Worm (Caenorhabditis elegans) whole organism, L1 larva: ENCODE measurements around the gene F56C4.2.
"Not testable (repeated sequence)": the region's sequence is repeated elsewhere in the genome, so short reads cannot be mapped to it uniquely, and the experiment has no call there.

ENCODE experiments used
- C04F5.9 ChIP-seq: sonication (generic microtip); optimal IDR thresholded peaks from 2 replicates; lab custom pipeline; 2016; ENCODE audit warnings: missing genetic modification characterization, missing compliant biosample characterization
- C16A3.4 ChIP-seq: fragments of 150-350 bp; optimal IDR thresholded peaks from 2 replicates; lab custom pipeline; 2014; ENCODE audit warnings: missing biosample characterization, missing genetic modification characterization
- Y116A8C.19 ChIP-seq: sonication (generic microtip); optimal IDR thresholded peaks from 2 replicates; lab custom pipeline; 2016; ENCODE audit warnings: missing compliant biosample characterization, missing genetic modification characterization, borderline replicate concordance
- alr-1 ChIP-seq: fragments of 200-800 bp; sonication (Bioruptor generic); optimal IDR thresholded peaks from 2 replicates; lab custom pipeline; 2018; ENCODE audit warnings: borderline replicate concordance, mild to moderate bottlenecking, missing genetic modification characterization, missing compliant biosample characterization
- ama-1 ChIP-seq: fragments of 150-350 bp; optimal IDR thresholded peaks from 2 replicates; lab custom pipeline; 2014
- ceh-63 ChIP-seq: fragments of 200-800 bp; sonication (Bioruptor generic); optimal IDR thresholded peaks from 2 replicates; lab custom pipeline; 2018; ENCODE audit warnings: mild to moderate bottlenecking, missing genetic modification characterization, missing compliant biosample characterization
- ces-1 ChIP-seq: fragments of 150-350 bp; optimal IDR thresholded peaks from 2 replicates; lab custom pipeline; 2014; ENCODE audit warnings: missing biosample characterization, missing genetic modification reagents, missing genetic modification characterization
- egl-13 ChIP-seq: sonication (generic microtip); optimal IDR thresholded peaks from 2 replicates; lab custom pipeline; 2016; ENCODE audit warnings: missing genotype, missing genetic modification reagents, missing genetic modification characterization, missing compliant biosample characterization
- elt-3 ChIP-seq, 6 experiments: fragments of 150-350 bp in 1 of 6; sonication (generic microtip); optimal IDR thresholded peaks; 2 replicates each; lab custom pipeline; 2017 to 2018; ENCODE audit warnings: missing biosample characterization in 6 of 6, missing genetic modification characterization in 6 of 6, inconsistent platforms in 1 of 6
- fkh-8 ChIP-seq: sonication (generic microtip); optimal IDR thresholded peaks from 2 replicates; lab custom pipeline; 2016; ENCODE audit warnings: mild to moderate bottlenecking, missing genetic modification characterization, missing compliant biosample characterization
- fos-1 ChIP-seq: fragments of 150-350 bp; optimal IDR thresholded peaks from 2 replicates; lab custom pipeline; 2014; ENCODE audit warnings: missing biosample characterization, missing genetic modification characterization
- hpl-2 ChIP-seq: fragments of 150-350 bp; optimal IDR thresholded peaks from 2 replicates; lab custom pipeline; 2014; ENCODE audit warnings: missing biosample characterization, missing genetic modification reagents, missing genetic modification characterization
- irx-1 ChIP-seq: sonication (generic microtip); optimal IDR thresholded peaks from 2 replicates; lab custom pipeline; 2016; ENCODE audit warnings: missing genetic modification characterization, missing compliant biosample characterization
- jun-1 ChIP-seq: fragments of 150-350 bp; optimal IDR thresholded peaks from 2 replicates; lab custom pipeline; 2014; ENCODE audit warnings: missing biosample characterization, missing genetic modification reagents, missing genetic modification characterization
- lin-14 ChIP-seq: fragments of 200-800 bp; sonication (Bioruptor generic); optimal IDR thresholded peaks from 2 replicates; lab custom pipeline; 2018; ENCODE audit warnings: mild to moderate bottlenecking, missing genetic modification characterization, moderate library complexity, missing compliant biosample characterization
- lin-35 ChIP-seq, 2 experiments: fragments of 150-350 bp; optimal IDR thresholded peaks; 2 replicates each; lab custom pipeline; 2014; ENCODE audit warnings: missing biosample characterization in 2 of 2, missing genetic modification characterization in 2 of 2, missing genetic modification reagents in 2 of 2
- mab-9 ChIP-seq: fragments of 200-800 bp; sonication (Bioruptor generic); IDR thresholded peaks from 2 replicates; pipeline ENCODE4 v1.3.6; 2022; ENCODE audit warnings: missing genetic modification reagents, missing genetic modification characterization, missing compliant biosample characterization
- mdl-1 ChIP-seq, 2 experiments: fragments of 150-350 bp; optimal IDR thresholded peaks; 2 replicates each; lab custom pipeline; 2014 to 2017; ENCODE audit warnings: missing biosample characterization in 2 of 2, missing genetic modification characterization in 2 of 2, inconsistent platforms in 1 of 2
- nhr-19 ChIP-seq: fragments of 200-800 bp; sonication (Bioruptor generic); conservative IDR thresholded peaks from 2 replicates; pipeline ENCODE4 v1.3.6; 2022; ENCODE audit warnings: missing genetic modification characterization, missing compliant biosample characterization
- nhr-20 ChIP-seq: sonication (generic microtip); optimal IDR thresholded peaks from 2 replicates; lab custom pipeline; 2016; ENCODE audit warnings: mild to moderate bottlenecking, missing genetic modification characterization, missing compliant biosample characterization
- nhr-28 ChIP-seq: fragments of 150-350 bp; optimal IDR thresholded peaks from 2 replicates; lab custom pipeline; 2014; ENCODE audit warnings: missing biosample characterization, missing genetic modification characterization
- nhr-47 ChIP-seq: sonication (generic microtip); optimal IDR thresholded peaks from 2 replicates; lab custom pipeline; 2016; ENCODE audit warnings: mild to moderate bottlenecking, missing genetic modification characterization, moderate library complexity, missing compliant biosample characterization
- nhr-71 ChIP-seq: sonication (generic microtip); optimal IDR thresholded peaks from 2 replicates; lab custom pipeline; 2016; ENCODE audit warnings: mild to moderate bottlenecking, missing genetic modification characterization, moderate library complexity, missing compliant biosample characterization
- nhr-85 ChIP-seq: sonication (generic microtip); peaks from one replicate; lab custom pipeline; 2016; ENCODE audit warnings: missing genetic modification characterization, inconsistent platforms, missing compliant biosample characterization
- nhr-90 ChIP-seq: sonication (generic microtip); optimal IDR thresholded peaks from 2 replicates; lab custom pipeline; 2016; ENCODE audit warnings: mild to moderate bottlenecking, missing genetic modification characterization, missing compliant biosample characterization; ENCODE audit not compliant: poor library complexity
- pax-3 ChIP-seq: fragments of 200-800 bp; sonication (Bioruptor generic); optimal IDR thresholded peaks from 2 replicates; lab custom pipeline; 2018; ENCODE audit warnings: mild to moderate bottlenecking, missing genetic modification characterization, moderate library complexity, missing compliant biosample characterization
- rnt-1 ChIP-seq: sonication (generic microtip); optimal IDR thresholded peaks from 2 replicates; lab custom pipeline; 2016; ENCODE audit warnings: mild to moderate bottlenecking, missing genetic modification characterization, moderate library complexity, missing compliant biosample characterization
- skn-1 ChIP-seq: fragments of 150-350 bp; optimal IDR thresholded peaks from 2 replicates; lab custom pipeline; 2014; ENCODE audit warnings: missing biosample characterization, missing genetic modification characterization
- sox-4 ChIP-seq: sonication (generic microtip); optimal IDR thresholded peaks from 2 replicates; lab custom pipeline; 2016; ENCODE audit warnings: missing genetic modification characterization, missing compliant biosample characterization
- unc-86 ChIP-seq: sonication (generic microtip); optimal IDR thresholded peaks from 2 replicates; lab custom pipeline; 2016; ENCODE audit warnings: missing genetic modification characterization, missing compliant biosample characterization
- unc-98 ChIP-seq: fragments of 200-800 bp; sonication (Bioruptor generic); IDR thresholded peaks from 2 replicates; pipeline ENCODE4 v1.3.6; 2022; ENCODE audit warnings: missing genetic modification characterization, missing compliant biosample characterization

The F56C4.2 gene

DNA sequence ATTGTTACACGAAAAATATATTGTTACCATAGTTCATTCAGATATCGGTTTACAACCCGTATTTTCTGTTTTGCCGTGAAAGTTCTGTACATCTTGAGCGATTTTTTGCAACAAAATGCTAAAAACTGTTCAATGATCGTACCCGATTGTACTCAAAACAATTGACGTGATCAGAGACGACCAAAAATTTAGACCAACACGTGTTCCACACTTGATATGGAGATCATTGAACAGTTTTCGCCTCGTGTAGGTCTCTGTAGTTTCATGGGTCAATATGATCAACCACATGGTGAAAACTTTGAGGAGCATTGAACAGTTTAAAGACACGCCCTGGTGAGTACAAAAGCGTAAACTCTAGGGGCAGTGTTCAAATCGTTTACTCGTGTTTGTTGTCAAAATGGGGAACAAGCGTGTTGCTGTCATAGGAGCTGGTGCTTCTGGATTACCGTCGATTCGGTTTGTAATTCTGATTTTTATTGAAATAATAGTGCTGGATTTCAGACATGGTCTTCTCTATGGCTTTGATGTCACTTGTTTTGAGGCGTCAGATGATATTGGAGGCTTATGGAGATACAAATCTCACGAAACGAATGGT is 43.2 kb downstream of the F56C4.2 start, which contains the start of gene fmo-2:
fmo-2 (plus strand) TSS at position 370 of the 595 bp plus-strand sequence.
- TF ChIP-seq nhr-19 (GFP tag; lab: Robert Waterston, UW), result peak; percentile 40; the same call in 1 of the 2 replicates
- peak; percentile 41 for TF ChIP-seq nhr-85
- peak in 1 of 6 experiments; percentile 42 for TF ChIP-seq elt-3 (tag; optimal IDR thresholded peaks at IDR 0.05; lab: Kevin White, UChicago)
- peak; percentile 28 for TF ChIP-seq jun-1 (tag; lab: Kevin White, UChicago)
- no peak for TF ChIP-seq nhr-90
- peak; percentile 54 for TF ChIP-seq nhr-20 (tag; lab: Kevin White, UChicago)
- peak; percentile 50 for TF ChIP-seq lin-14
- peak in 1 of 2 experiments; percentile 94 for TF ChIP-seq mdl-1 (tag; optimal IDR thresholded peaks at IDR 0.05; lab: Kevin White, UChicago)
- peak; percentile 29 for TF ChIP-seq C16A3.4 (tag; lab: Kevin White, UChicago)
- no peak for TF ChIP-seq irx-1 (tag; lab: Kevin White, UChicago)
- TF ChIP-seq lin-35 (GFP tag; optimal IDR thresholded peaks at IDR 0.05; lab: Kevin White, UChicago), result peak in 1 of 2 experiments; percentile 69
- no peak for TF ChIP-seq ceh-63 (GFP tag; lab: Kevin White, UChicago)
- TF ChIP-seq rnt-1, result no peak

DNA sequence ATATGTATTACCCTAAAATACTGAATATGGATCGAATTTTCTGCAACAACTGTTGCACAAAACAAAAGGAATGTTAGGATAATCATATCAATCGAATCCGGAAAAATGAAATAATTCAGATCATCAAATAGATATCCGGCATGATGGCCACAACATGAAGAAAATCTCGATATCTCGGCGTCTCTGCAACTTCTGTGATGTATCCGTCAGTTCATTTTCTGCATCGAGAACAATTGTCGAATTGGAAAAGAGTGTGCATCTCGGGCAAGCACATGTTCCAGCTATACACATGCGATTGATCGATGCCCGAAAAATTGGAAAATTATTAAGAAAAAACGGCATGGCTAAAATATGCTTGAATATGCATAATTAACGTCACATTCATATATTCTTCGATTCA is 46.7 kb downstream of the F56C4.2 start, which contains the start of the genes K08C7.6 and R102.1:
K08C7.6 (minus strand) TSS at position 101 of the 400 bp plus-strand sequence.
R102.1 (plus strand) TSS at position 291 of the 400 bp plus-strand sequence.
- TF ChIP-seq mab-9 (no peak), nhr-90 (no peak), ama-1 (no peak), rnt-1 (no peak), lin-14 (peak; percentile 64), unc-98 (GFP tag; lab: Robert Waterston, UW) (no peak)
- TF ChIP-seq, all 84 proteins: peak for 1

DNA sequence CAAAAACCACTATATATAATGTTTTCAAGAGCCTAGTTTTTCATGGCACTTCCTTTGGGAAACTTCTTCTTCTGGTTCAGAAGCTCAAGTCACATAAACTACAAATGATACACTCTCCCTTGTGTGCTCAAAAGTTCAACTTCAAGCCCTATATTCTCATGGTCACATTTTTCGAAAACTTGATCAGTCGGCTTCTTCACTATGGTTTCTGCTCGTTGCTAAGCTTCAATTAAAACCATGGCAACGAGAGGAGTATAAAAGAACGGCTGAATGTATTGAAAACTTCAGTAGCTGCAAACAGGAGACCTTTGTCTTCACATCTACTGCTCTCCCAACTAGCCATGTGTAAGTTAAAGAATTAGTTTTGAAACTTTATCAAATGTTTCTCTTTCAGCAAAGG is 48.2 kb downstream of the F56C4.2 start, which contains the start of gene R102.2:
R102.2 (plus strand) TSS at position 301 of the 400 bp plus-strand sequence.
- not testable (repeated sequence) for TF ChIP-seq pax-3; alr-1 (tag; lab: Kevin White, UChicago); unc-86 (tag; lab: Kevin White, UChicago)

DNA sequence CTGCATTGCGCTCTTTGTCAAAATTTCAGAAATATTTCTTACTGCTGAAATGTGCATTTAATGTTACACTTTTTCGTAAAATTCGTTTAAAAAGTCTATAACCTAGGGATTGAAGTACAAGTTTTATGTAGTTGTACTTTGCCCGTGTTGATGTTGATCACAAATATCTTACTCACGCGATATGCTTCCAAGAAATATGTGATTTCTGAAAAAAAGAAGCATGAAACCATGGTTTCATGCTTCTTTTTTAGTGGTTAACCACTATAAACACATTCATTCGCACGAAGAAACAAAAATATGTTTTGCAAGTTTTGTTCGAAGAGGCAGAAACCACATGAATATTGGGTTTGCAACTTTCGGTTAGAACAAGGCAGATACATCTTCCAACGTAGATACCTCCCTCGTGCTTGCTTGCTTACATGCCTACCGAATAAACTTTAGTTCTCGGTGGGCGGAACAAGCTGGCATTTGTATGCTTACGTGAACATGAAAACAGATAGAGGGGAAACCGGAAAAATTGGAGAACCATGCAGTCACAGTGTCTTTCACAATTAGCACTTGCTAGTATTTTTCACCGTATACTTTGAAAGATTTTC is 50.0 kb downstream of the F56C4.2 start, which contains the start of gene R102.3:
R102.3 (plus strand) TSS at position 546 of the 596 bp plus-strand sequence.
- TF ChIP-seq fkh-8 (peak; percentile 73), Y116A8C.19 (tag; lab: Kevin White, UChicago) (no peak), sox-4 (tag; lab: Kevin White, UChicago) (peak; percentile 22), nhr-71 (peak; percentile 59), mab-9 (no peak), egl-13 (tag; lab: Kevin White, UChicago) (no peak), nhr-47 (peak; percentile 41), C04F5.9 (no peak)

DNA sequence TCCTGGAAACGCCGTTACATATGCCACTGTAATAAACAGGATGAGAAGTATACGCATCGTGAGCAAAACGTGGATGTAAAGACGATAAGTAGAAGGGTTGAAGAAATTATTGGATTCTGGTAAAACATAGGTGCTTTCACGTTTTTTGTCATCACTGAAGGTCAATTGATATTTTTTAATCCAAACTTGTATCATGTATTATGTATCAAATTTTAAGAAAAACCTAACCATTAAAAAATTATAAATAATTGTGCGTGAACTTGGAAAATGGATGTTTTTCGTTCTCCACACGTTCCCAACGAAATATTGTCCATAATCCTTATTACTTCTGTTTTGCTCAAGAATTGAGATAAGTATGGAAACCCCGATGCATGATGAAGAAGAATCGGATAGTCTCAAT is 51.1 kb downstream of the F56C4.2 start, which contains the start of gene R102.8:
R102.8 (minus strand) TSS at position 101 of the 400 bp plus-strand sequence.
- no peak for TF ChIP-seq nhr-85
- TF ChIP-seq skn-1 (tag; lab: Kevin White, UChicago), result no peak
- no peak for TF ChIP-seq fos-1 (tag; lab: Kevin White, UChicago)
- TF ChIP-seq hpl-2 (GFP tag; lab: Kevin White, UChicago), result no peak
- TF ChIP-seq ces-1, result no peak
- no peak for TF ChIP-seq nhr-28
- TF ChIP-seq, all 84 proteins: peak for 0
